Worm (Caenorhabditis elegans): ENCODE results near the gene aakg-3.
A peak's percentile ranks its signal among the peaks of the same experiment; 100 is the strongest.

The aakg-3 gene

ce11 chrX:3022330-3023088 is 46.3 kb downstream of the aakg-3 start:
- TF ChIP-seq ceh-82 (tag; optimal IDR thresholded peaks at IDR 0.05) (peak in 1 of 3 experiments; percentile 20), rnt-1 (tag; optimal IDR thresholded peaks at IDR 0.05) (no peak), nhr-85 (tag) (peak; percentile 24), ceh-88 (GFP tag; IDR thresholded peaks at IDR 0.05) (no peak), zip-4 (GFP tag; optimal IDR thresholded peaks at IDR 0.05) (peak; percentile 14), skn-1 (tag; optimal IDR thresholded peaks at IDR 0.05) (no peak), nhr-84 (tag; optimal IDR thresholded peaks at IDR 0.05) (no peak), lin-14 (GFP tag; optimal IDR thresholded peaks at IDR 0.05) (peak; percentile 36), fkh-8 (tag; optimal IDR thresholded peaks at IDR 0.05) (peak; percentile 37), ceh-90 (tag; optimal IDR thresholded peaks at IDR 0.05) (no peak)

- TF ChIP-seq egl-13 (tag; optimal IDR thresholded peaks at IDR 0.05): no peak
- TF ChIP-seq snu-23 (GFP tag; optimal IDR thresholded peaks at IDR 0.05): peak; percentile 72
- no peak for TF ChIP-seq efl-3 (GFP tag; optimal IDR thresholded peaks at IDR 0.05)
- TF ChIP-seq nhr-85 (tag): peak; percentile 17
- TF ChIP-seq ceh-82 (tag; optimal IDR thresholded peaks at IDR 0.05): peak in 1 of 3 experiments; percentile 39
- no peak for TF ChIP-seq egl-27 (tag; optimal IDR thresholded peaks at IDR 0.05)
- no peak for TF ChIP-seq nhr-76 (tag; optimal IDR thresholded peaks at IDR 0.05)
- TF ChIP-seq fkh-8 (tag; optimal IDR thresholded peaks at IDR 0.05): peak; percentile 32
- peak; percentile 77 for TF ChIP-seq lin-14 (GFP tag; optimal IDR thresholded peaks at IDR 0.05)
- no peak for TF ChIP-seq tlp-1 (tag; optimal IDR thresholded peaks at IDR 0.05)
- TF ChIP-seq nhr-47 (tag; optimal IDR thresholded peaks at IDR 0.05): peak; percentile 40
- TF ChIP-seq sup-37 (GFP tag; optimal IDR thresholded peaks at IDR 0.05): no peak
- TF ChIP-seq ceh-90 (tag; optimal IDR thresholded peaks at IDR 0.05): no peak
- no peak for TF ChIP-seq nhr-84 (tag; optimal IDR thresholded peaks at IDR 0.05)
- peak in 1 of 2 experiments; percentile 10 for TF ChIP-seq mdl-1 (tag; optimal IDR thresholded peaks at IDR 0.05)
- TF ChIP-seq ceh-8 (GFP tag; optimal IDR thresholded peaks at IDR 0.05): no peak
- no peak for TF ChIP-seq unc-62 (GFP tag; optimal IDR thresholded peaks at IDR 0.05)
- TF ChIP-seq pag-3 (tag; optimal IDR thresholded peaks at IDR 0.05; ENCODE audit: borderline replicate concordance, insufficient read depth): peak; percentile 68
- no peak for TF ChIP-seq unc-86 (tag; optimal IDR thresholded peaks at IDR 0.05)
- no peak for TF ChIP-seq skn-1 (tag; optimal IDR thresholded peaks at IDR 0.05)
- no peak for TF ChIP-seq blmp-1 (tag; optimal IDR thresholded peaks at IDR 0.05)
- no peak for TF ChIP-seq elt-3 (tag; optimal IDR thresholded peaks at IDR 0.05)
- TF ChIP-seq lir-3 (tag; optimal IDR thresholded peaks at IDR 0.05; ENCODE audit: poor library complexity): no peak
- no peak for TF ChIP-seq ces-1 (GFP tag; optimal IDR thresholded peaks at IDR 0.05)
- peak in 1 of 2 experiments; percentile 0 for TF ChIP-seq lin-35 (GFP tag; optimal IDR thresholded peaks at IDR 0.05)
- no peak for TF ChIP-seq grh-1 (GFP tag; IDR thresholded peaks at IDR 0.05)
- no peak for TF ChIP-seq C34B4.2 (tag; optimal IDR thresholded peaks at IDR 0.05)
- TF ChIP-seq aly-2 (tag; optimal IDR thresholded peaks at IDR 0.05): no peak
- TF ChIP-seq swsn-7 (tag; optimal IDR thresholded peaks at IDR 0.05): peak; percentile 19
- peak; percentile 76 for TF ChIP-seq nhr-71 (tag; optimal IDR thresholded peaks at IDR 0.05)
- no peak for TF ChIP-seq nhr-77 (tag; optimal IDR thresholded peaks at IDR 0.05)
- no peak for TF ChIP-seq snpc-4 (tag; optimal IDR thresholded peaks at IDR 0.05)
- peak; percentile 19 for TF ChIP-seq ztf-4 (tag; optimal IDR thresholded peaks at IDR 0.05)
- TF ChIP-seq mef-2 (tag; optimal IDR thresholded peaks at IDR 0.05): peak; percentile 17
- TF ChIP-seq elt-2 (tag; optimal IDR thresholded peaks at IDR 0.05): no peak
- no peak for TF ChIP-seq nhr-12 (tag; optimal IDR thresholded peaks at IDR 0.05)
- TF ChIP-seq efl-1 (optimal IDR thresholded peaks at IDR 0.05): no peak
- peak in 1 of 2 experiments; percentile 77 for TF ChIP-seq efl-1 (GFP tag; optimal IDR thresholded peaks at IDR 0.05 in 1 of 2)
- no peak for TF ChIP-seq mab-9 (GFP tag; IDR thresholded peaks at IDR 0.05)
- no peak for TF ChIP-seq nhr-28 (tag; optimal IDR thresholded peaks at IDR 0.05)
- no peak for TF ChIP-seq fkh-4 (tag; optimal IDR thresholded peaks at IDR 0.05; ENCODE audit: borderline replicate concordance)
- no peak for TF ChIP-seq fkh-10 (GFP tag; optimal IDR thresholded peaks at IDR 0.05)
- no peak for TF ChIP-seq jun-1 (tag; optimal IDR thresholded peaks at IDR 0.05)
- peak; percentile 25 for TF ChIP-seq unc-130 (tag; optimal IDR thresholded peaks at IDR 0.05)
- TF ChIP-seq lin-15B (tag; optimal IDR thresholded peaks at IDR 0.05): no peak
These were observed 47.4 kb downstream of the aakg-3 start for ce11 chrX:3023552-3024183.

All from whole organism, L1 larva.